Worm (Caenorhabditis elegans) whole organism, L1 larva: ENCODE data around the gene R05G6.1.

Source experiments
- grh-1 ChIP-seq: fragments of 200-800 bp; sonication (Bioruptor generic); IDR thresholded peaks from 2 replicates; pipeline ENCODE4 v1.3.6; 2022; ENCODE audit warnings: missing genetic modification reagents, missing genetic modification characterization, missing compliant biosample characterization
- lir-3 ChIP-seq: sonication (generic microtip); optimal IDR thresholded peaks from 2 replicates; lab custom pipeline; 2016; ENCODE audit warnings: mild to moderate bottlenecking, missing genetic modification characterization, moderate library complexity, missing compliant biosample characterization; ENCODE audit not compliant: poor library complexity
- nhr-12 ChIP-seq: sonication (generic microtip); optimal IDR thresholded peaks from 2 replicates; lab custom pipeline; 2017; ENCODE audit warnings: missing biosample characterization, missing genetic modification characterization
- nhr-20 ChIP-seq: sonication (generic microtip); optimal IDR thresholded peaks from 2 replicates; lab custom pipeline; 2016; ENCODE audit warnings: mild to moderate bottlenecking, missing genetic modification characterization, missing compliant biosample characterization
- nhr-90 ChIP-seq: sonication (generic microtip); optimal IDR thresholded peaks from 2 replicates; lab custom pipeline; 2016; ENCODE audit warnings: mild to moderate bottlenecking, missing genetic modification characterization, missing compliant biosample characterization; ENCODE audit not compliant: poor library complexity

ce11 chrIV:7554351-7554750 is 21.9 kb downstream of the R05G6.1 start, which contains the start of gene F49E8.6:
- TF ChIP-seq nhr-20 (tag; lab: Kevin White, UChicago) (no peak), nhr-90 (tag; lab: Kevin White, UChicago) (no peak), lir-3 (no peak), grh-1 (GFP tag; lab: Robert Waterston, UW) (no peak), nhr-12 (no peak)
